Worm (Caenorhabditis elegans) whole organism, L3 larva: Measurements from ENCODE around the gene suf-1.

ENCODE experiments used
- R02D3.7 ChIP-seq: fragments of 150-350 bp; optimal IDR thresholded peaks from 2 replicates; lab custom pipeline; 2014; ENCODE audit warnings: missing biosample characterization, missing genetic modification characterization
- elt-3 ChIP-seq, 3 experiments: fragments of 150-350 bp in 1 of 3; sonication (generic microtip) in 2 of 3; optimal IDR thresholded peaks; 2 replicates in 2 of 3; 4 replicates in 1 of 3; lab custom pipeline; 2014 to 2017; ENCODE audit warnings: missing biosample characterization in 3 of 3, missing genetic modification characterization in 3 of 3
- eor-1 ChIP-seq, 2 experiments: fragments of 150-350 bp; optimal IDR thresholded peaks; 2 replicates each; lab custom pipeline; 2014 to 2018; ENCODE audit warnings: missing biosample characterization in 2 of 2, missing genetic modification characterization in 2 of 2
- fkh-2 ChIP-seq: fragments of 150-350 bp; optimal IDR thresholded peaks from 2 replicates; lab custom pipeline; 2014; ENCODE audit warnings: missing biosample characterization, missing genetic modification reagents, missing genetic modification characterization
- lin-15B ChIP-seq: fragments of 150-350 bp; optimal IDR thresholded peaks from 2 replicates; lab custom pipeline; 2014; ENCODE audit warnings: missing biosample characterization, missing genetic modification characterization
- nhr-11 ChIP-seq: fragments of 150-350 bp; optimal IDR thresholded peaks from 2 replicates; lab custom pipeline; 2014; ENCODE audit warnings: missing biosample characterization, missing genetic modification characterization
- nhr-12 ChIP-seq: fragments of 150-350 bp; optimal IDR thresholded peaks from 2 replicates; lab custom pipeline; 2014; ENCODE audit warnings: missing biosample characterization, missing genetic modification characterization
- nhr-28 ChIP-seq: fragments of 150-350 bp; optimal IDR thresholded peaks from 2 replicates; lab custom pipeline; 2014; ENCODE audit warnings: missing biosample characterization, missing genetic modification characterization
- nhr-76 ChIP-seq: fragments of 150-350 bp; sonication (generic microtip); optimal IDR thresholded peaks from 5 replicates; lab custom pipeline; 2014; ENCODE audit warnings: missing biosample characterization, missing genetic modification characterization
- nhr-77 ChIP-seq: fragments of 150-350 bp; optimal IDR thresholded peaks from 2 replicates; lab custom pipeline; 2014; ENCODE audit warnings: missing biosample characterization, missing genetic modification characterization
- pha-4 ChIP-seq: fragments of 150-350 bp; optimal IDR thresholded peaks from 2 replicates; lab custom pipeline; 2014; ENCODE audit warnings: missing biosample characterization, missing genetic modification reagents, missing genetic modification characterization
- skn-1 ChIP-seq: fragments of 150-350 bp; optimal IDR thresholded peaks from 2 replicates; lab custom pipeline; 2014; ENCODE audit warnings: missing biosample characterization, missing genetic modification characterization
- snpc-4 ChIP-seq: fragments of 150-350 bp; optimal IDR thresholded peaks from 2 replicates; lab custom pipeline; 2014; ENCODE audit warnings: missing biosample characterization, missing genetic modification characterization
- zag-1 ChIP-seq: fragments of 150-350 bp; optimal IDR thresholded peaks from 2 replicates; lab custom pipeline; 2014; ENCODE audit warnings: missing biosample characterization, missing genetic modification characterization

- TF ChIP-seq zag-1 (tag; lab: Kevin White, UChicago) (no peak), nhr-12 (no peak), pha-4 (peak; percentile 99), nhr-77 (tag; lab: Kevin White, UChicago) (no peak), fkh-2 (tag; lab: Kevin White, UChicago) (no peak), elt-3 (tag; optimal IDR thresholded peaks at IDR 0.05; lab: Kevin White, UChicago) (no peak), eor-1 (tag; optimal IDR thresholded peaks at IDR 0.05; lab: Kevin White, UChicago) (no peak), lin-15B (peak; percentile 97), skn-1 (tag; lab: Kevin White, UChicago) (peak; percentile 78), R02D3.7 (tag; lab: Kevin White, UChicago) (peak; percentile 73), nhr-76 (tag; lab: Kevin White, UChicago) (no peak), nhr-28 (tag; lab: Kevin White, UChicago) (no peak), snpc-4 (peak; percentile 78), nhr-11 (tag; lab: Kevin White, UChicago) (peak; percentile 73)
Measured at ce11 chrII:8569038-8569977, 34.3 kb upstream of the suf-1 start, which contains the start of the genes col-38 and rpl-5.
